Fruit fly (Drosophila melanogaster) whole organism, embryonic: ENCODE results near the gene Prx4.

Source experiments
- Ada2b ChIP-seq: fragments of 200-800 bp; sonication (Bioruptor generic); IDR thresholded peaks from 2 replicates; pipeline ENCODE4 v1.3.6; 2022; ENCODE audit warnings: missing biosample characterization, missing genetic modification characterization
- Awh ChIP-seq: fragments of 200-800 bp; sonication (Bioruptor generic); IDR thresholded peaks from 2 replicates; pipeline ENCODE4, ENCODE4 v1.3.6; 2022; ENCODE audit warnings: missing biosample characterization, missing genetic modification characterization
- CG10366 ChIP-seq: fragments of 200-800 bp; sonication (Bioruptor generic); IDR thresholded peaks from 2 replicates; pipeline ENCODE4 v1.3.6; 2022; ENCODE audit warnings: missing biosample characterization, missing genetic modification characterization
- CG11093 ChIP-seq: fragments of 200-800 bp; sonication (Bioruptor generic); IDR thresholded peaks from 3 replicates; pipeline ENCODE4 v1.3.6; 2022; ENCODE audit warnings: missing biosample characterization, missing genetic modification characterization
- CG14050 ChIP-seq: fragments of 200-800 bp; sonication (Bioruptor generic); IDR thresholded peaks from 3 replicates; pipeline ENCODE4 v1.3.6; 2022; ENCODE audit warnings: missing biosample characterization, missing genetic modification characterization
- CG15514 ChIP-seq: fragments of 200-800 bp; sonication (Bioruptor generic); optimal IDR thresholded peaks from 3 replicates; lab custom pipeline; 2017; ENCODE audit warnings: missing biosample characterization, missing genetic modification characterization, mild to moderate bottlenecking, moderate library complexity, missing genetic modification reagents
- CG16813 ChIP-seq: fragments of 200-800 bp; sonication (Bioruptor generic); IDR thresholded peaks from 3 replicates; pipeline ENCODE4 v1.3.6; 2022; ENCODE audit warnings: missing biosample characterization, missing genetic modification characterization; ENCODE audit not compliant: partially characterized antibody
- CG17361 ChIP-seq: fragments of 200-800 bp; sonication (Bioruptor generic); IDR thresholded peaks from 3 replicates; pipeline ENCODE4 v1.3.6; 2022; ENCODE audit warnings: missing biosample characterization, missing genetic modification characterization
- CG17829 ChIP-seq: fragments of 200-800 bp; optimal IDR thresholded peaks from 2 replicates; lab custom pipeline; 2019; ENCODE audit warnings: missing biosample characterization, mild to moderate bottlenecking, missing genetic modification characterization, moderate library complexity
- CG3163 ChIP-seq: fragments of 200-800 bp; sonication (Bioruptor generic); optimal IDR thresholded peaks from 3 replicates; lab custom pipeline; 2016; ENCODE audit warnings: missing biosample characterization, missing genetic modification characterization
- CG32767 ChIP-seq: fragments of 200-800 bp; sonication (Bioruptor generic); IDR thresholded peaks from 2 replicates; pipeline ENCODE4 v1.3.6; 2022; ENCODE audit warnings: missing biosample characterization, missing genetic modification characterization
- CG33213 ChIP-seq: fragments of 200-800 bp; sonication (Bioruptor generic); optimal IDR thresholded peaks from 3 replicates; lab custom pipeline; 2016; ENCODE audit warnings: missing biosample characterization, missing genetic modification characterization
- CG3726 ChIP-seq: fragments of 200-800 bp; sonication (Bioruptor generic); IDR thresholded peaks from 3 replicates; pipeline ENCODE4, ENCODE4 v1.3.6; 2022; ENCODE audit warnings: missing biosample characterization, missing genetic modification characterization
- CG4707 ChIP-seq: fragments of 200-800 bp; sonication (Bioruptor generic); optimal IDR thresholded peaks from 2 replicates; lab custom pipeline; 2018; ENCODE audit warnings: missing biosample characterization, mild to moderate bottlenecking, missing genetic modification characterization, moderate library complexity
- CG5953 ChIP-seq: fragments of 200-800 bp; sonication (Bioruptor generic); IDR thresholded peaks from 2 replicates; pipeline ENCODE4 v1.3.6; 2022; ENCODE audit warnings: missing biosample characterization, missing genetic modification characterization
- CG6272 ChIP-seq: fragments of 200-800 bp; sonication (Bioruptor generic); IDR thresholded peaks from 2 replicates; pipeline ENCODE4 v1.3.6; 2022; ENCODE audit warnings: missing biosample characterization, missing genetic modification characterization
- CG6689 ChIP-seq: fragments of 200-800 bp; sonication (Bioruptor generic); IDR thresholded peaks from 2 replicates; pipeline ENCODE4 v1.3.6; 2022; ENCODE audit warnings: missing biosample characterization, missing genetic modification characterization
- CG7745 ChIP-seq: fragments of 200-800 bp; sonication (Bioruptor generic); optimal IDR thresholded peaks from 2 replicates; lab custom pipeline; 2018; ENCODE audit warnings: missing biosample characterization, mild to moderate bottlenecking, missing genetic modification characterization, moderate library complexity
- CG7963 ChIP-seq: fragments of 200-800 bp; sonication (Bioruptor generic); IDR thresholded peaks from 3 replicates; pipeline ENCODE4 v1.3.6; 2022; ENCODE audit warnings: missing biosample characterization, missing genetic modification characterization; ENCODE audit not compliant: partially characterized antibody
- CG9437 ChIP-seq: fragments of 200-800 bp; sonication (Bioruptor generic); optimal IDR thresholded peaks from 2 replicates; lab custom pipeline; 2018; ENCODE audit warnings: missing biosample characterization, mild to moderate bottlenecking, missing genetic modification characterization
- Dad ChIP-seq: fragments of 200-800 bp; sonication (Bioruptor generic); optimal IDR thresholded peaks from 3 replicates; lab custom pipeline; 2016; ENCODE audit warnings: missing biosample characterization, missing genetic modification characterization
- Dek ChIP-seq: fragments of 200-800 bp; sonication (Bioruptor generic); optimal IDR thresholded peaks from 3 replicates; lab custom pipeline; 2019; ENCODE audit warnings: missing biosample characterization, mild to moderate bottlenecking, missing genetic modification characterization, moderate library complexity
- Doc3 ChIP-seq: fragments of 200-800 bp; sonication (Bioruptor generic); IDR thresholded peaks from 3 replicates; pipeline ENCODE4 v1.3.6; 2022; ENCODE audit warnings: missing biosample characterization, missing genetic modification characterization; ENCODE audit not compliant: partially characterized antibody
- Eip74EF ChIP-seq, 2 experiments: fragments of 200-800 bp in 1 of 2; fragments of >200 bp in 1 of 2; sonication (Bioruptor generic) in 1 of 2; optimal IDR thresholded peaks; 2 replicates each; lab custom pipeline; 2017 to 2019; ENCODE audit warnings: missing biosample characterization in 2 of 2, missing genetic modification characterization in 2 of 2, mild to moderate bottlenecking in 1 of 2, moderate library complexity in 1 of 2
- GATAe ChIP-seq: fragments of 200-800 bp; sonication (Bioruptor generic); conservative IDR thresholded peaks from 2 replicates; pipeline ENCODE4 v1.3.6; 2022; ENCODE audit warnings: missing biosample characterization, missing genetic modification characterization
- Lpt ChIP-seq: fragments of >200 bp; optimal IDR thresholded peaks from 2 replicates; lab custom pipeline; 2018; ENCODE audit warnings: missing biosample characterization, missing genetic modification characterization
- Mad ChIP-seq: fragments of 200-800 bp; sonication (Bioruptor generic); optimal IDR thresholded peaks from 2 replicates; lab custom pipeline; 2016; ENCODE audit warnings: missing biosample characterization, missing genetic modification characterization
- PHDP ChIP-seq: fragments of 200-800 bp; sonication (Bioruptor generic); optimal IDR thresholded peaks from 3 replicates; lab custom pipeline; 2018; ENCODE audit warnings: missing biosample characterization, mild to moderate bottlenecking, missing genetic modification characterization, moderate library complexity
- Sox100B ChIP-seq: fragments of 200-800 bp; sonication (Bioruptor generic); optimal IDR thresholded peaks from 3 replicates; lab custom pipeline; 2018; ENCODE audit warnings: missing biosample characterization, mild to moderate bottlenecking, missing genetic modification characterization
- Ssrp ChIP-seq: fragments of 200-800 bp; sonication (Bioruptor generic); optimal IDR thresholded peaks from 2 replicates; lab custom pipeline; 2018; ENCODE audit warnings: missing biosample characterization, mild to moderate bottlenecking, missing genetic modification characterization, moderate library complexity
- Trl ChIP-seq, 3 experiments: fragments of >200 bp in 2 of 3; fragments of 200-800 bp in 1 of 3; sonication (Bioruptor generic) in 1 of 3; optimal IDR thresholded peaks; 2 replicates in 1 of 3; 3 replicates in 2 of 3; lab custom pipeline; 2016 to 2017; ENCODE audit warnings: missing biosample characterization in 1 of 3, missing genetic modification characterization in 1 of 3
- Usf ChIP-seq: fragments of 200-800 bp; sonication (Bioruptor generic); optimal IDR thresholded peaks from 2 replicates; lab custom pipeline; 2017; ENCODE audit warnings: missing genotype, missing biosample characterization, missing genetic modification characterization
- chinmo ChIP-seq: fragments of 200-800 bp; sonication (Bioruptor generic); IDR thresholded peaks from 4 replicates; pipeline ENCODE4 v1.3.6; 2022; ENCODE audit warnings: missing biosample characterization, missing genetic modification characterization; ENCODE audit not compliant: partially characterized antibody
- chn ChIP-seq: fragments of 200-800 bp; sonication (Bioruptor generic); optimal IDR thresholded peaks from 2 replicates; lab custom pipeline; 2016; ENCODE audit warnings: missing biosample characterization, missing genetic modification characterization
- crp ChIP-seq, 2 experiments: fragments of 200-800 bp; sonication (Bioruptor generic); optimal IDR thresholded peaks; 2 replicates in 1 of 2; 3 replicates in 1 of 2; lab custom pipeline; 2017; ENCODE audit warnings: missing biosample characterization in 2 of 2, missing genetic modification characterization in 2 of 2, mild to moderate bottlenecking in 1 of 2, moderate library complexity in 1 of 2
- ems ChIP-seq: fragments of 200-800 bp; sonication (Bioruptor generic); optimal IDR thresholded peaks from 3 replicates; lab custom pipeline; 2016; ENCODE audit warnings: missing biosample characterization, missing genetic modification characterization
- esg ChIP-seq: fragments of 200-800 bp; sonication (Bioruptor generic); conservative IDR thresholded peaks from 2 replicates; pipeline ENCODE4 v1.3.6; 2022; ENCODE audit warnings: missing biosample characterization, missing genetic modification characterization
- gsb ChIP-seq: fragments of 200-800 bp; sonication (Bioruptor generic); IDR thresholded peaks from 2 replicates; pipeline ENCODE4 v1.3.6; 2022; ENCODE audit warnings: missing biosample characterization, missing genetic modification characterization
- h ChIP-seq: fragments of >200 bp; optimal IDR thresholded peaks from 2 replicates; lab custom pipeline; 2017
- hb ChIP-seq: fragments of 200-800 bp; sonication (Bioruptor generic); IDR thresholded peaks from 3 replicates; pipeline ENCODE4 v1.3.6; 2022; ENCODE audit warnings: missing biosample characterization, missing genetic modification characterization; ENCODE audit not compliant: partially characterized antibody
- hth ChIP-seq: fragments of >200 bp; optimal IDR thresholded peaks from 2 replicates; lab custom pipeline; 2017; ENCODE audit warnings: inconsistent platforms
- kni ChIP-seq: fragments of 200-800 bp; sonication (Bioruptor generic); optimal IDR thresholded peaks from 3 replicates; lab custom pipeline; 2017; ENCODE audit warnings: mild to moderate bottlenecking, missing biosample characterization, missing genetic modification reagents, missing genetic modification characterization
- mirr ChIP-seq: fragments of 200-800 bp; sonication (Bioruptor generic); optimal IDR thresholded peaks from 3 replicates; lab custom pipeline; 2018; ENCODE audit warnings: missing biosample characterization, mild to moderate bottlenecking, missing genetic modification characterization
- oc ChIP-seq: fragments of 200-800 bp; sonication (Bioruptor generic); optimal IDR thresholded peaks from 2 replicates; lab custom pipeline; 2018; ENCODE audit warnings: missing biosample characterization, mild to moderate bottlenecking, missing genetic modification characterization, moderate library complexity
- pfk ChIP-seq: fragments of 200-800 bp; sonication (Bioruptor generic); optimal IDR thresholded peaks from 2 replicates; lab custom pipeline; 2018; ENCODE audit warnings: missing biosample characterization, mild to moderate bottlenecking, missing genetic modification characterization, moderate library complexity
- pita ChIP-seq: fragments of 200-800 bp; sonication (Bioruptor generic); optimal IDR thresholded peaks from 2 replicates; lab custom pipeline; 2017; ENCODE audit warnings: missing biosample characterization, mild to moderate bottlenecking, missing genetic modification characterization
- psq ChIP-seq: fragments of 200-800 bp; sonication (Bioruptor generic); optimal IDR thresholded peaks from 2 replicates; lab custom pipeline; 2017; ENCODE audit warnings: missing biosample characterization, missing genetic modification characterization
- row ChIP-seq: fragments of 200-800 bp; sonication (Bioruptor generic); IDR thresholded peaks from 3 replicates; pipeline ENCODE4 v1.3.6; 2022; ENCODE audit warnings: missing biosample characterization, missing genetic modification characterization
- sens-2 ChIP-seq: fragments of 200-800 bp; sonication (Bioruptor generic); IDR thresholded peaks from 2 replicates; pipeline ENCODE4 v1.3.6; 2022; ENCODE audit warnings: missing biosample characterization, missing genetic modification characterization
- sima ChIP-seq: fragments of 200-800 bp; sonication (Bioruptor generic); optimal IDR thresholded peaks from 2 replicates; lab custom pipeline; 2016; ENCODE audit warnings: missing biosample characterization, missing genetic modification characterization
- toy ChIP-seq: fragments of 200-800 bp; sonication (Bioruptor generic); IDR thresholded peaks from 2 replicates; pipeline ENCODE4 v1.3.6; 2022; ENCODE audit warnings: missing biosample characterization, missing genetic modification characterization

Prx4 gene

DNA sequence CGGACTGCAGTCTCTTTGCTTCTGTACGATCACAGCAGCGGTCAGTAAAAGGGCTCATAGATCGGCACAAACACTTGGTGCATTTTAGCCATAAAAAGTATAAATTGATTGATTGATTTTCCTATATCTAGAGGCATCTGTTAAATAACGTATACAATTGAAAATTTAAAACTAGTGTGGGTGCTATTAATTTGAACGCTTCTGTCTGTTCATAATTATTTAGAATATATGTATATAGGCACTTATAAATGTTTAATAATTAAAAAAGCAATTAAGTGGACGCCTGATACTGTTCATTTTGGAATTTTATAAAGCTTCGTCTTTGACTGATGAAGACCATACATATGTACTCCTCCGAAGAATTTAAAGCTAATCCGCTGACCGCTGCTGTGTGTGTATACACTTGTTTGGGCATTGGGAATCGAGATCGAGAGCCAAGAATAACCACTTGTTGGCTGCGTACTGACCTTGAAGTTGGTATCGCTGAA lies 3.1 kb downstream of the Prx4 start (continued):
- TF ChIP-seq CG5953 (GFP tag; lab: Robert Waterston, UW) (no peak), Ada2b (GFP tag; lab: Robert Waterston, UW) (no peak), sens-2 (GFP tag; lab: Robert Waterston, UW) (no peak), CG33213 (no peak), CG6272 (0 out of 2 replicates have a peak, but pooled peaks have one; percentile 4), CG9437 (peak; percentile 22), Usf (GFP tag; lab: Kevin White, UChicago) (no peak), CG16813 (no peak), CG10366 (GFP tag; lab: Robert Waterston, UW) (0 out of 2 replicates have a peak, but pooled peaks have one; percentile 16), crp (GFP tag; optimal IDR thresholded peaks at IDR 0.05; lab: Kevin White, UChicago) (no peak), CG14050 (GFP tag; lab: Robert Waterston, UW) (no peak), pfk (no peak), Ssrp (tag; lab: Kevin White, UChicago) (peak; percentile 26), chinmo (GFP tag; lab: Robert Waterston, UW) (no peak), GATAe (no peak), sima (GFP tag; lab: Kevin White, UChicago) (no peak), CG6689 (GFP tag; lab: Robert Waterston, UW) (peak; percentile 43; the same call in 1 of the 2 replicates), Lpt (GFP tag; lab: Kevin White, UChicago) (no peak), Sox100B (GFP tag; lab: Kevin White, UChicago) (peak; percentile 49), CG15514 (GFP tag; lab: Kevin White, UChicago) (no peak), Eip74EF (GFP tag; optimal IDR thresholded peaks at IDR 0.05; lab: Kevin White, UChicago) (peak in 1 of 2 experiments; percentile 47), CG11093 (GFP tag; lab: Robert Waterston, UW) (no peak), mirr (GFP tag; lab: Kevin White, UChicago) (no peak), Trl (optimal IDR thresholded peaks at IDR 0.05; lab: Kevin White, UChicago) (no peak), Trl (GFP tag; optimal IDR thresholded peaks at IDR 0.05; lab: Kevin White, UChicago) (no peak), CG17361 (GFP tag; lab: Robert Waterston, UW) (0 out of 3 replicates have a peak, but pooled peaks have one; percentile 47), ems (GFP tag; lab: Kevin White, UChicago) (no peak), Awh (no peak), CG3163 (GFP tag; lab: Kevin White, UChicago) (no peak), CG3726 (GFP tag; lab: Robert Waterston, UW) (no peak), CG7745 (tag; lab: Kevin White, UChicago) (no peak), pita (GFP tag; lab: Kevin White, UChicago) (no peak), CG17829 (tag; lab: Kevin White, UChicago) (peak; percentile 21), psq (no peak), Dek (tag; lab: Kevin White, UChicago) (peak; percentile 7), CG7963 (GFP tag; lab: Robert Waterston, UW) (no peak), Dad (GFP tag; lab: Kevin White, UChicago) (no peak), Doc3 (GFP tag; lab: Robert Waterston, UW) (no peak), kni (GFP tag; lab: Kevin White, UChicago) (no peak), hb (GFP tag; lab: Robert Waterston, UW) (no peak), row (GFP tag; lab: Robert Waterston, UW) (peak; percentile 51; the same call in 2 of the 3 replicates), esg (GFP tag; lab: Robert Waterston, UW) (no peak; the same call in 1 of the 2 replicates), hth (no peak), oc (tag; lab: Kevin White, UChicago) (no peak), PHDP (tag; lab: Kevin White, UChicago) (peak; percentile 42), toy (GFP tag; lab: Robert Waterston, UW) (no peak), CG4707 (GFP tag; lab: Kevin White, UChicago) (no peak), h (no peak), CG32767 (GFP tag; lab: Robert Waterston, UW) (no peak), gsb (GFP tag; lab: Robert Waterston, UW) (no peak), chn (GFP tag; lab: Kevin White, UChicago) (no peak), Mad (GFP tag; lab: Kevin White, UChicago) (no peak)
